Worm (Caenorhabditis elegans) whole organism, L1 larva: ENCODE data around the gene sec-6.

Experiments
- efl-3 ChIP-seq: fragments of 200-800 bp; sonication (Bioruptor generic); optimal IDR thresholded peaks from 2 replicates; lab custom pipeline; 2018; ENCODE audit warnings: mild to moderate bottlenecking, missing genetic modification characterization, missing compliant biosample characterization
- lin-13 ChIP-seq: fragments of 150-350 bp; optimal IDR thresholded peaks from 2 replicates; lab custom pipeline; 2014; ENCODE audit warnings: missing biosample characterization, missing genetic modification reagents, missing genetic modification characterization
- lin-39 ChIP-seq: fragments of 150-350 bp; optimal IDR thresholded peaks from 2 replicates; lab custom pipeline; 2014; ENCODE audit warnings: missing biosample characterization, missing genetic modification reagents, missing genetic modification characterization
- mdl-1 ChIP-seq, 2 experiments: fragments of 150-350 bp; optimal IDR thresholded peaks; 2 replicates each; lab custom pipeline; 2014 to 2017; ENCODE audit warnings: missing biosample characterization in 2 of 2, missing genetic modification characterization in 2 of 2, inconsistent platforms in 1 of 2
- nhr-76 ChIP-seq: sonication (generic microtip); optimal IDR thresholded peaks from 2 replicates; lab custom pipeline; 2017; ENCODE audit warnings: missing biosample characterization, missing genetic modification characterization
- snpc-4 ChIP-seq: fragments of 150-350 bp; optimal IDR thresholded peaks from 2 replicates; lab custom pipeline; 2014; ENCODE audit warnings: missing biosample characterization, missing genetic modification characterization
- unc-62 ChIP-seq: fragments of 150-350 bp; optimal IDR thresholded peaks from 2 replicates; lab custom pipeline; 2014; ENCODE audit warnings: missing biosample characterization, missing genetic modification reagents, missing genetic modification characterization
- unc-86 ChIP-seq: sonication (generic microtip); optimal IDR thresholded peaks from 2 replicates; lab custom pipeline; 2016; ENCODE audit warnings: missing genetic modification characterization, missing compliant biosample characterization
- ztf-4 ChIP-seq: fragments of 150-350 bp; optimal IDR thresholded peaks from 2 replicates; lab custom pipeline; 2014; ENCODE audit warnings: missing biosample characterization, missing genetic modification characterization

ce11 chrII:5339547-5339946 is 19.8 kb upstream of the sec-6 start:
- TF ChIP-seq lin-39 (no peak), nhr-76 (tag; lab: Kevin White, UChicago) (no peak), snpc-4 (tag; lab: Kevin White, UChicago) (no peak), mdl-1 (tag; optimal IDR thresholded peaks at IDR 0.05; lab: Kevin White, UChicago) (no peak), efl-3 (no peak), unc-86 (tag; lab: Kevin White, UChicago) (no peak), ztf-4 (no peak), lin-13 (no peak), unc-62 (GFP tag; lab: Kevin White, UChicago) (no peak)
